Comparison of ENCODE assay signal across 1 worm cellular context in genomic region chrIV:1727538-1728072, ce11.
A peak's percentile ranks its signal among the peaks of the same experiment; 100 is the strongest.
TF ChIP-seq lines count a peak whose summit lies in the region.

No protein-coding gene starts in this region.

TF ChIP-seq in whole organism, young adult, 124 proteins besides CTCF, POLR2A, EP300 and RAD21 (continued from another document):
- TF ChIP-seq hlh-12 (tag; optimal IDR thresholded peaks at IDR 0.05; lab: Kevin White, UChicago): no peak
- 0 out of 2 replicates have a peak, but pooled peaks have one; percentile 38 for TF ChIP-seq C17E4.6 (GFP tag; IDR thresholded peaks at IDR 0.05; lab: Robert Waterston, UW)
TF ChIP-seq in whole organism, young adult: peak in this region for 13.
